Fruit fly (Drosophila melanogaster) whole organism, prepupa: Measurements from ENCODE around the gene tobi.

Experiments used
- Blimp-1 ChIP-seq: fragments of 200-800 bp; sonication (Bioruptor generic); optimal IDR thresholded peaks from 3 replicates; lab custom pipeline; 2017; ENCODE audit warnings: missing biosample characterization, missing genetic modification characterization, mild to moderate bottlenecking, moderate library complexity, missing genetic modification reagents
- CG10631 ChIP-seq: fragments of 200-800 bp; sonication (Bioruptor generic); optimal IDR thresholded peaks from 2 replicates; lab custom pipeline; 2016; ENCODE audit warnings: missing biosample characterization, missing genetic modification characterization
- CG11294 ChIP-seq: fragments of 200-800 bp; sonication (Bioruptor generic); IDR thresholded peaks from 2 replicates; pipeline ENCODE4 v1.3.6; 2022; ENCODE audit warnings: missing biosample characterization, missing genetic modification characterization
- CG11762 ChIP-seq: fragments of 200-800 bp; sonication (Bioruptor generic); optimal IDR thresholded peaks from 3 replicates; lab custom pipeline; 2016; ENCODE audit warnings: missing biosample characterization, missing genetic modification characterization; ENCODE audit not compliant: insufficient read depth
- CG15336 ChIP-seq: fragments of 200-800 bp; sonication (Bioruptor generic); IDR thresholded peaks from 2 replicates; pipeline ENCODE4 v1.3.6; 2022; ENCODE audit warnings: missing biosample characterization, missing genetic modification characterization
- CG1621 ChIP-seq: fragments of 200-800 bp; sonication (Bioruptor generic); optimal IDR thresholded peaks from 3 replicates; lab custom pipeline; 2018; ENCODE audit warnings: missing biosample characterization, mild to moderate bottlenecking, missing genetic modification characterization
- CG16779 ChIP-seq: fragments of 200-800 bp; sonication (Bioruptor generic); optimal IDR thresholded peaks from 3 replicates; lab custom pipeline; 2017; ENCODE audit warnings: missing biosample characterization, mild to moderate bottlenecking, missing genetic modification characterization
- CG3032 ChIP-seq: fragments of 200-800 bp; optimal IDR thresholded peaks from 2 replicates; lab custom pipeline; 2019; ENCODE audit warnings: missing biosample characterization, mild to moderate bottlenecking, missing genetic modification characterization, moderate library complexity
- CG32006 ChIP-seq: fragments of 200-800 bp; sonication (Bioruptor generic); optimal IDR thresholded peaks from 3 replicates; lab custom pipeline; 2017; ENCODE audit warnings: missing biosample characterization, mild to moderate bottlenecking, missing genetic modification characterization
- CG34406 ChIP-seq: fragments of 200-800 bp; sonication (Bioruptor generic); optimal IDR thresholded peaks from 3 replicates; lab custom pipeline; 2016; ENCODE audit warnings: missing biosample characterization, missing genetic modification characterization
- CG3919 ChIP-seq: fragments of 200-800 bp; sonication (Bioruptor generic); optimal IDR thresholded peaks from 3 replicates; lab custom pipeline; 2016; ENCODE audit warnings: missing biosample characterization, missing genetic modification characterization
- CG4318 ChIP-seq: fragments of 200-800 bp; sonication (Bioruptor generic); optimal IDR thresholded peaks from 3 replicates; lab custom pipeline; 2017; ENCODE audit warnings: missing biosample characterization, mild to moderate bottlenecking, missing genetic modification characterization
- CG6163 ChIP-seq: fragments of 200-800 bp; sonication (Bioruptor generic); IDR thresholded peaks from 3 replicates; pipeline ENCODE4 v1.3.6; 2022; ENCODE audit warnings: missing biosample characterization, missing genetic modification characterization
- CG6854 ChIP-seq: fragments of 200-800 bp; sonication (Bioruptor generic); optimal IDR thresholded peaks from 2 replicates; lab custom pipeline; 2017; ENCODE audit warnings: missing biosample characterization, mild to moderate bottlenecking, missing genetic modification characterization
- CG7368 ChIP-seq: fragments of 200-800 bp; sonication (Bioruptor generic); optimal IDR thresholded peaks from 3 replicates; lab custom pipeline; 2016; ENCODE audit warnings: missing biosample characterization, missing genetic modification characterization
- CG8119 ChIP-seq: fragments of 200-800 bp; sonication (Bioruptor generic); IDR thresholded peaks from 3 replicates; pipeline ENCODE4 v1.3.6; 2022; ENCODE audit warnings: missing biosample characterization, missing genetic modification characterization
- CG8319 ChIP-seq: fragments of 200-800 bp; sonication (Bioruptor generic); optimal IDR thresholded peaks from 3 replicates; lab custom pipeline; 2016; ENCODE audit warnings: missing biosample characterization, missing genetic modification characterization
- CG8632 ChIP-seq: fragments of 200-800 bp; sonication (Bioruptor generic); optimal IDR thresholded peaks from 3 replicates; lab custom pipeline; 2016; ENCODE audit warnings: missing biosample characterization, missing genetic modification characterization
- Eip75B ChIP-seq: fragments of 200-800 bp; sonication (Bioruptor generic); optimal IDR thresholded peaks from 3 replicates; lab custom pipeline; 2016; ENCODE audit warnings: missing biosample characterization, missing genetic modification characterization
- Eip78C ChIP-seq: fragments of 200-800 bp; sonication (Bioruptor generic); peaks from one replicate; lab custom pipeline; 2016; ENCODE audit warnings: missing biosample characterization, missing genetic modification characterization
- Eip93F ChIP-seq: fragments of 200-800 bp; sonication (Bioruptor generic); optimal IDR thresholded peaks from 2 replicates; lab custom pipeline; 2016; ENCODE audit warnings: missing biosample characterization, mild to moderate bottlenecking, missing genetic modification characterization
- Gug ChIP-seq: fragments of 200-800 bp; sonication (Bioruptor generic); IDR thresholded peaks from 2 replicates; pipeline ENCODE4 v1.3.6; 2022; ENCODE audit warnings: missing biosample characterization, missing genetic modification characterization
- Hr38 ChIP-seq: sonication (Bioruptor generic); optimal IDR thresholded peaks from 2 replicates; lab custom pipeline; 2016; ENCODE audit warnings: missing biosample characterization, missing genetic modification characterization
- Hr4 ChIP-seq: fragments of 200-800 bp; sonication (Bioruptor generic); optimal IDR thresholded peaks from 3 replicates; lab custom pipeline; 2016; ENCODE audit warnings: missing biosample characterization, missing genetic modification characterization
- OdsH ChIP-seq: fragments of 200-800 bp; sonication (Bioruptor generic); optimal IDR thresholded peaks from 3 replicates; lab custom pipeline; 2016; ENCODE audit warnings: missing biosample characterization, missing genetic modification characterization
- Sox14 ChIP-seq: fragments of 200-800 bp; sonication (Bioruptor generic); optimal IDR thresholded peaks from 3 replicates; lab custom pipeline; 2016; ENCODE audit warnings: missing biosample characterization, missing genetic modification characterization
- Sox15 ChIP-seq: fragments of 200-800 bp; sonication (Bioruptor generic); optimal IDR thresholded peaks from 3 replicates; lab custom pipeline; 2016; ENCODE audit warnings: missing biosample characterization, missing genetic modification characterization
- achi ChIP-seq: fragments of 200-800 bp; sonication (Bioruptor generic); optimal IDR thresholded peaks from 3 replicates; lab custom pipeline; 2016; ENCODE audit warnings: missing biosample characterization, missing genetic modification characterization
- acj6 ChIP-seq: fragments of 200-800 bp; sonication (Bioruptor generic); optimal IDR thresholded peaks from 3 replicates; lab custom pipeline; 2016; ENCODE audit warnings: missing biosample characterization, missing genetic modification characterization
- dac ChIP-seq: fragments of 200-800 bp; sonication (Bioruptor generic); optimal IDR thresholded peaks from 2 replicates; lab custom pipeline; 2017; ENCODE audit warnings: missing biosample characterization, mild to moderate bottlenecking, missing genetic modification characterization
- dsx ChIP-seq: fragments of 200-800 bp; optimal IDR thresholded peaks from 3 replicates; lab custom pipeline; 2019; ENCODE audit warnings: missing biosample characterization, mild to moderate bottlenecking, missing genetic modification characterization, moderate library complexity; ENCODE audit not compliant: poor library complexity, severe bottlenecking
- eg ChIP-seq: fragments of 200-800 bp; sonication (Bioruptor generic); IDR thresholded peaks from 3 replicates; pipeline ENCODE4 v1.3.6; 2022; ENCODE audit warnings: missing biosample characterization, missing genetic modification characterization
- fd85E ChIP-seq: fragments of 200-800 bp; sonication (Bioruptor generic); optimal IDR thresholded peaks from 3 replicates; lab custom pipeline; 2016; ENCODE audit warnings: missing biosample characterization, missing genetic modification characterization
- fkh ChIP-seq: fragments of 200-800 bp; sonication (Bioruptor generic); optimal IDR thresholded peaks from 3 replicates; lab custom pipeline; 2017; ENCODE audit warnings: missing biosample characterization, mild to moderate bottlenecking, missing genetic modification characterization, moderate library complexity
- net ChIP-seq: fragments of 200-800 bp; sonication (Bioruptor generic); optimal IDR thresholded peaks from 3 replicates; lab custom pipeline; 2016; ENCODE audit warnings: missing biosample characterization, missing genetic modification characterization
- salr ChIP-seq, 2 experiments: fragments of 200-800 bp; sonication (Bioruptor generic); optimal IDR thresholded peaks; 3 replicates each; lab custom pipeline; 2016 to 2018; ENCODE audit warnings: missing biosample characterization in 2 of 2, missing genetic modification characterization in 2 of 2, mild to moderate bottlenecking in 1 of 2
- topi ChIP-seq: fragments of 200-800 bp; sonication (Bioruptor generic); optimal IDR thresholded peaks from 3 replicates; lab custom pipeline; 2016; ENCODE audit warnings: missing biosample characterization, missing genetic modification characterization

Gene tobi

DNA sequence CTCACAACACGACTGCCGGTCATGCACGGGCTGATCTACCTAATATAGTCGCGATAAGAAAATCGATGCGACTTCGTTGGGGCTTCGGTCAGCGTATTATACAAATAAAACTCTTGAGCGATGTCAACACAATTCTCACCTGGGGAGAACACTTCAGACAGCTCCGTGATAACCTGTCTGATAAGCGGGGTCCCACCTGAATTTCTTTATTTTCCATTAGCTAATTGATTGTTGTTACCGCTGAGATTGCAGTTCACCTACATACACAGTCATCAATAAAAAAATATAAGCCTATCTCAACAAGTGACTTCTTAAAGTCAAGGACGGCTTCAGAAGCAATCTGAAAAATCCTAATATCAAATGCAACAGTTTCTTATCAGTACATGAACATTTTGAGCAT, at the start of gene tobi:
Gene tobi (minus strand): TSS at position 23 of the 400 bp plus-strand sequence.
- TF ChIP-seq Blimp-1 (GFP tag; lab: Kevin White, UChicago) (no peak), CG15336 (GFP tag; lab: Robert Waterston, UW) (no peak), Sox14 (GFP tag; lab: Kevin White, UChicago) (no peak), fkh (no peak), CG1621 (tag; lab: Kevin White, UChicago) (no peak), CG3032 (no peak), Eip75B (GFP tag; lab: Kevin White, UChicago) (no peak), Sox15 (GFP tag; lab: Kevin White, UChicago) (no peak), CG8632 (GFP tag; lab: Kevin White, UChicago) (no peak), CG11762 (GFP tag; lab: Kevin White, UChicago) (no peak)

DNA sequence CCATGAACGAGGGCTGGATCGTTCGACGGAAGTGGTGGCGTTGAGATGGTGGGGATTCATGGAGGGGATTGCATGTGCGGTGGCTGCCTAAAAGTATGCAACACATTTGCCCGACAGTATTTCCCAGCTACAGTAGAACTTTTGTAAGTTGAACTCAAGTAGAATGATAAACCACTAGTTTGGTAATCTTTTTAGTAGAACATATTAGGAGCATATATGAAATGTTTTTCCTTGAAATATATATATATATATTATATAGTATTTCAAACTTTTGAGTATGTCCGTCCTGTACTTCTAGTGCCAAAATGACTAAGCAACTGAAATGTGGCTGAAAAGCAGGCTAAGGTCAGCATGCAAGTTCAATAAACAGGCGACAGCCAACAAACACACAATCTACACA, 41.8 kb upstream of the tobi start:
- TF ChIP-seq eg = peak; percentile 64; the same call in 2 of the 3 replicates
- no peak for TF ChIP-seq CG6854 (GFP tag; lab: Kevin White, UChicago)
- no peak for TF ChIP-seq CG3032
- TF ChIP-seq CG10631 (GFP tag; lab: Kevin White, UChicago) = peak; percentile 31
- no peak for TF ChIP-seq dsx (GFP tag; lab: Kevin White, UChicago)
- peak; percentile 54 for TF ChIP-seq Gug (GFP tag; lab: Robert Waterston, UW)
- no peak for TF ChIP-seq CG4318 (GFP tag; lab: Kevin White, UChicago)
- TF ChIP-seq OdsH (GFP tag; lab: Kevin White, UChicago) = peak; percentile 22
- TF ChIP-seq dac (GFP tag; lab: Kevin White, UChicago) = no peak
- TF ChIP-seq CG3919 (GFP tag; lab: Kevin White, UChicago) = peak; percentile 29
- TF ChIP-seq achi = peak; percentile 20
- TF ChIP-seq net (GFP tag; lab: Kevin White, UChicago) = no peak
- no peak for TF ChIP-seq salr (GFP tag; optimal IDR thresholded peaks at IDR 0.05; lab: Kevin White, UChicago)
- peak; percentile 58 for TF ChIP-seq CG32006 (GFP tag; lab: Kevin White, UChicago)
- no peak for TF ChIP-seq Hr38
- no peak for TF ChIP-seq CG1621 (tag; lab: Kevin White, UChicago)
- 0 out of 3 replicates have a peak, but pooled peaks have one; percentile 31 for TF ChIP-seq CG6163 (GFP tag; lab: Robert Waterston, UW)
- TF ChIP-seq acj6 = peak; percentile 24
- TF ChIP-seq fd85E (GFP tag; lab: Kevin White, UChicago) = no peak
- TF ChIP-seq Eip93F (GFP tag; lab: Kevin White, UChicago) = no peak
- peak; percentile 57; the same call in 1 of the 2 replicates for TF ChIP-seq CG15336 (GFP tag; lab: Robert Waterston, UW)
- peak; percentile 42 for TF ChIP-seq CG34406
- TF ChIP-seq CG8319 (GFP tag; lab: Kevin White, UChicago) = no peak
- no peak for TF ChIP-seq Eip78C (GFP tag; lab: Kevin White, UChicago)
- no peak for TF ChIP-seq Hr4 (GFP tag; lab: Kevin White, UChicago)
- TF ChIP-seq CG8632 (GFP tag; lab: Kevin White, UChicago) = peak; percentile 27

dm6 chr3R:25384206-25384605, 37.5 kb upstream of the tobi start:
- TF ChIP-seq Blimp-1 (GFP tag; lab: Kevin White, UChicago) (no peak), Eip78C (GFP tag; lab: Kevin White, UChicago) (no peak)

dm6 chr3R:25383400-25383799, 36.7 kb upstream of the tobi start, which contains the start of gene CG31437:
Gene CG31437 (plus strand): TSS chr3R:25383700.
- TF ChIP-seq CG8119 (no peak), topi (no peak), CG3032 (no peak), Eip93F (GFP tag; lab: Kevin White, UChicago) (no peak), CG11762 (GFP tag; lab: Kevin White, UChicago) (no peak), CG10631 (GFP tag; lab: Kevin White, UChicago) (no peak), Gug (GFP tag; lab: Robert Waterston, UW) (no peak), CG16779 (tag; lab: Kevin White, UChicago) (no peak), CG11294 (GFP tag; lab: Robert Waterston, UW) (no peak), CG7368 (GFP tag; lab: Kevin White, UChicago) (no peak), Sox15 (GFP tag; lab: Kevin White, UChicago) (no peak), OdsH (GFP tag; lab: Kevin White, UChicago) (no peak), CG1621 (tag; lab: Kevin White, UChicago) (no peak), Hr38 (no peak)
